Worm (Caenorhabditis elegans) whole organism, L4 larva: ENCODE results near the gene hrg-4.

Experiments used
- F10B5.3 ChIP-seq: sonication (generic microtip); optimal IDR thresholded peaks from 2 replicates; lab custom pipeline; 2016; ENCODE audit warnings: mild to moderate bottlenecking, missing genetic modification characterization, missing compliant biosample characterization
- F37D6.2 ChIP-seq: sonication (generic microtip); optimal IDR thresholded peaks from 2 replicates; lab custom pipeline; 2016; ENCODE audit warnings: mild to moderate bottlenecking, missing genetic modification characterization, missing compliant biosample characterization
- F44E2.7 ChIP-seq: fragments of 200-800 bp; sonication (Bioruptor generic); IDR thresholded peaks from 2 replicates; pipeline ENCODE4 v2.1.2; 2022; ENCODE audit warnings: missing genetic modification characterization, missing compliant biosample characterization
- T26A8.4 ChIP-seq: fragments of 200-800 bp; sonication (Bioruptor generic); IDR thresholded peaks from 2 replicates; pipeline ENCODE4 v1.3.6; 2022; ENCODE audit warnings: missing genetic modification characterization, missing compliant biosample characterization
- Y105C5A.15 ChIP-seq: fragments of 200-800 bp; sonication (Bioruptor generic); IDR thresholded peaks from 2 replicates; pipeline ENCODE4 v1.3.6; 2022; ENCODE audit warnings: missing genetic modification characterization, missing compliant biosample characterization
- Y48G9A.11 ChIP-seq: fragments of 200-800 bp; sonication (Bioruptor generic); IDR thresholded peaks from 2 replicates; pipeline ENCODE4 v1.3.6; 2022; ENCODE audit warnings: missing genetic modification reagents, missing genetic modification characterization, missing compliant biosample characterization
- Y75B8A.6 ChIP-seq: fragments of 200-800 bp; sonication (Bioruptor generic); IDR thresholded peaks from 2 replicates; pipeline ENCODE4 v1.3.6; 2022; ENCODE audit warnings: missing genetic modification reagents, missing genetic modification characterization, missing compliant biosample characterization
- ceh-20 ChIP-seq: fragments of 200-800 bp; sonication (Bioruptor generic); IDR thresholded peaks from 2 replicates; pipeline ENCODE4 v1.3.6; 2022; ENCODE audit warnings: missing genetic modification reagents, missing genetic modification characterization, missing compliant biosample characterization
- ceh-44 ChIP-seq: fragments of 200-800 bp; sonication (Bioruptor generic); IDR thresholded peaks from 2 replicates; pipeline ENCODE4 v1.3.6; 2022; ENCODE audit warnings: missing genetic modification reagents, missing genetic modification characterization, missing compliant biosample characterization
- ces-1 ChIP-seq: fragments of 150-350 bp; sonication (generic microtip); optimal IDR thresholded peaks from 4 replicates; lab custom pipeline; 2014; ENCODE audit warnings: missing biosample characterization, missing genetic modification reagents, missing genetic modification characterization
- cey-2 ChIP-seq: sonication (generic microtip); optimal IDR thresholded peaks from 3 replicates; lab custom pipeline; 2017; ENCODE audit warnings: missing genetic modification characterization, mild to moderate bottlenecking, missing compliant biosample characterization, antibody characterized with exemption, borderline replicate concordance; ENCODE audit not compliant: insufficient read depth
- daf-16 ChIP-seq, 3 experiments: sonication (generic microtip); optimal IDR thresholded peaks; 2 replicates each; lab custom pipeline; 2016 to 2017; ENCODE audit warnings: missing genetic modification characterization in 3 of 3, missing genetic modification reagents in 3 of 3, mild to moderate bottlenecking in 2 of 3, missing compliant biosample characterization in 2 of 3, missing biosample characterization in 1 of 3, moderate library complexity in 1 of 3
- daf-19 ChIP-seq: fragments of 200-800 bp; sonication (Bioruptor generic); conservative IDR thresholded peaks from 2 replicates; pipeline ENCODE4 v1.3.6; 2022; ENCODE audit warnings: missing genetic modification characterization, missing compliant biosample characterization
- daf-8 ChIP-seq: fragments of 200-800 bp; sonication (Bioruptor generic); IDR thresholded peaks from 2 replicates; pipeline ENCODE4 v1.3.6; 2022; ENCODE audit warnings: missing genetic modification characterization, missing compliant biosample characterization
- dpl-1 ChIP-seq: fragments of 150-350 bp; optimal IDR thresholded peaks from 2 replicates; lab custom pipeline; 2014; ENCODE audit warnings: missing biosample characterization, missing genetic modification reagents, missing genetic modification characterization
- duxl-1 ChIP-seq: sonication (generic microtip); optimal IDR thresholded peaks from 2 replicates; lab custom pipeline; 2016; ENCODE audit warnings: mild to moderate bottlenecking, missing genetic modification characterization, moderate library complexity, missing compliant biosample characterization; ENCODE audit not compliant: poor library complexity
- fkh-10 ChIP-seq: fragments of 150-350 bp; optimal IDR thresholded peaks from 2 replicates; lab custom pipeline; 2014; ENCODE audit warnings: missing biosample characterization, missing genetic modification reagents, missing genetic modification characterization
- hif-1 ChIP-seq, 2 experiments: sonication (generic microtip); optimal IDR thresholded peaks; 2 replicates each; lab custom pipeline; 2016 to 2017; ENCODE audit warnings: missing compliant biosample characterization in 2 of 2, missing genetic modification characterization in 2 of 2, missing genetic modification reagents in 2 of 2, missing genotype in 2 of 2, mild to moderate bottlenecking in 1 of 2
- hlh-11 ChIP-seq: fragments of 200-800 bp; sonication (Bioruptor generic); optimal IDR thresholded peaks from 2 replicates; lab custom pipeline; 2018; ENCODE audit warnings: mild to moderate bottlenecking, missing genetic modification characterization, missing compliant biosample characterization
- hmg-1.1 ChIP-seq: fragments of 200-800 bp; sonication (Bioruptor generic); IDR thresholded peaks from 2 replicates; pipeline ENCODE4 v1.3.6; 2022; ENCODE audit warnings: missing genetic modification reagents, missing genetic modification characterization, missing compliant biosample characterization
- lim-7 ChIP-seq: fragments of 200-800 bp; sonication (Bioruptor generic); IDR thresholded peaks from 2 replicates; pipeline ENCODE4 v1.3.6; 2022; ENCODE audit warnings: missing genetic modification characterization, missing compliant biosample characterization
- lin-1 ChIP-seq: fragments of 200-800 bp; sonication (Bioruptor generic); IDR thresholded peaks from 2 replicates; pipeline ENCODE4 v1.3.6; 2022; ENCODE audit warnings: missing genetic modification reagents, missing genetic modification characterization, missing compliant biosample characterization
- lin-13 ChIP-seq: fragments of 150-350 bp; optimal IDR thresholded peaks from 2 replicates; lab custom pipeline; 2014; ENCODE audit warnings: missing biosample characterization, missing genetic modification reagents, missing genetic modification characterization
- lin-39 ChIP-seq: fragments of 150-350 bp; optimal IDR thresholded peaks from 2 replicates; lab custom pipeline; 2014; ENCODE audit warnings: missing biosample characterization, missing genetic modification reagents, missing genetic modification characterization
- lsy-2 ChIP-seq, 2 experiments: fragments of 150-350 bp in 1 of 2; sonication (generic microtip) in 1 of 2; optimal IDR thresholded peaks; 2 replicates each; lab custom pipeline; 2014 to 2017; ENCODE audit warnings: missing biosample characterization in 2 of 2, missing genetic modification characterization in 2 of 2
- madf-5 ChIP-seq, 2 experiments: fragments of 200-800 bp; sonication (Bioruptor generic); IDR thresholded peaks; 2 replicates each; pipeline ENCODE4 v1.3.6; 2022; ENCODE audit warnings: missing compliant biosample characterization in 2 of 2, missing genetic modification characterization in 2 of 2
- mdt-29 ChIP-seq: fragments of 200-800 bp; sonication (Bioruptor generic); IDR thresholded peaks from 2 replicates; pipeline ENCODE4 v1.3.6; 2022; ENCODE audit warnings: missing genetic modification reagents, missing genetic modification characterization, missing compliant biosample characterization
- mes-2 ChIP-seq: sonication (generic microtip); optimal IDR thresholded peaks from 2 replicates; lab custom pipeline; 2016; ENCODE audit warnings: missing genotype, mild to moderate bottlenecking, missing genetic modification characterization, missing compliant biosample characterization; ENCODE audit not compliant: poor library complexity, severe bottlenecking
- mxl-2 ChIP-seq: fragments of 200-800 bp; sonication (Bioruptor generic); conservative IDR thresholded peaks from 2 replicates; pipeline ENCODE4 v1.3.6; 2022; ENCODE audit warnings: missing genetic modification reagents, missing genetic modification characterization, missing compliant biosample characterization
- nhr-11 ChIP-seq: fragments of 150-350 bp; optimal IDR thresholded peaks from 2 replicates; lab custom pipeline; 2014; ENCODE audit warnings: missing biosample characterization, missing genetic modification characterization
- nhr-111 ChIP-seq: fragments of 200-800 bp; sonication (Bioruptor generic); optimal IDR thresholded peaks from 2 replicates; lab custom pipeline; 2018; ENCODE audit warnings: mild to moderate bottlenecking, missing genetic modification characterization, missing compliant biosample characterization
- nhr-28 ChIP-seq: fragments of 150-350 bp; optimal IDR thresholded peaks from 2 replicates; lab custom pipeline; 2014; ENCODE audit warnings: missing biosample characterization, missing genetic modification characterization
- nhr-42 ChIP-seq: fragments of 200-800 bp; sonication (Bioruptor generic); IDR thresholded peaks from 2 replicates; pipeline ENCODE4 v1.3.6; 2022; ENCODE audit warnings: missing genetic modification characterization, missing compliant biosample characterization
- nhr-6 ChIP-seq: fragments of 150-350 bp; optimal IDR thresholded peaks from 2 replicates; lab custom pipeline; 2014; ENCODE audit warnings: missing biosample characterization, missing genetic modification characterization
- nhr-77 ChIP-seq: fragments of 150-350 bp; optimal IDR thresholded peaks from 2 replicates; lab custom pipeline; 2014; ENCODE audit warnings: missing biosample characterization, missing genetic modification characterization
- pha-4 ChIP-seq, 2 experiments: fragments of 150-350 bp in 1 of 2; fragments of 200-800 bp in 1 of 2; sonication (Bioruptor generic) in 1 of 2; IDR thresholded peaks in 1 of 2; optimal IDR thresholded peaks in 1 of 2; 2 replicates each; pipeline versions ENCODE4 v1.3.6 to Lab custom; 2014 to 2022; ENCODE audit warnings: missing genetic modification characterization in 2 of 2, missing genetic modification reagents in 2 of 2, missing biosample characterization in 1 of 2, missing compliant biosample characterization in 1 of 2
- pqm-1 ChIP-seq: sonication (generic microtip); optimal IDR thresholded peaks from 2 replicates; lab custom pipeline; 2017; ENCODE audit warnings: missing biosample characterization, missing genetic modification characterization
- rbr-2 ChIP-seq: sonication (generic microtip); optimal IDR thresholded peaks from 2 replicates; lab custom pipeline; 2016; ENCODE audit warnings: missing genotype, missing genetic modification characterization, missing compliant biosample characterization
- saeg-2 ChIP-seq: fragments of 200-800 bp; sonication (Bioruptor generic); IDR thresholded peaks from 2 replicates; pipeline ENCODE4 v1.3.6; 2022; ENCODE audit warnings: missing genetic modification reagents, missing genetic modification characterization, missing compliant biosample characterization
- spr-3 ChIP-seq: fragments of 200-800 bp; sonication (Bioruptor generic); optimal IDR thresholded peaks from 2 replicates; lab custom pipeline; 2018; ENCODE audit warnings: mild to moderate bottlenecking, missing genetic modification characterization, missing compliant biosample characterization
- tra-1 ChIP-seq: fragments of 200-800 bp; sonication (Bioruptor generic); IDR thresholded peaks from 2 replicates; pipeline ENCODE4 v1.3.6; 2022; ENCODE audit warnings: missing genetic modification reagents, missing genetic modification characterization, missing compliant biosample characterization
- unc-130 ChIP-seq: sonication (generic microtip); optimal IDR thresholded peaks from 2 replicates; lab custom pipeline; 2016; ENCODE audit warnings: missing genetic modification reagents, missing genetic modification characterization, missing compliant biosample characterization
- vab-7 ChIP-seq: fragments of 200-800 bp; sonication (Bioruptor generic); IDR thresholded peaks from 2 replicates; pipeline ENCODE4 v1.3.6; 2022; ENCODE audit warnings: missing genetic modification reagents, missing genetic modification characterization, missing compliant biosample characterization
- zag-1 ChIP-seq: fragments of 150-350 bp; optimal IDR thresholded peaks from 2 replicates; lab custom pipeline; 2014; ENCODE audit warnings: missing biosample characterization, missing genetic modification characterization
- zfp-2 ChIP-seq: sonication (generic microtip); optimal IDR thresholded peaks from 2 replicates; lab custom pipeline; 2016; ENCODE audit warnings: mild to moderate bottlenecking, missing genetic modification characterization, missing compliant biosample characterization
- ztf-11 ChIP-seq: fragments of 150-350 bp; optimal IDR thresholded peaks from 2 replicates; lab custom pipeline; 2014; ENCODE audit warnings: missing biosample characterization, missing genetic modification characterization
- ztf-7 ChIP-seq: fragments of 150-350 bp; optimal IDR thresholded peaks from 2 replicates; lab custom pipeline; 2014; ENCODE audit warnings: missing biosample characterization, missing genetic modification characterization

The hrg-4 gene

DNA sequence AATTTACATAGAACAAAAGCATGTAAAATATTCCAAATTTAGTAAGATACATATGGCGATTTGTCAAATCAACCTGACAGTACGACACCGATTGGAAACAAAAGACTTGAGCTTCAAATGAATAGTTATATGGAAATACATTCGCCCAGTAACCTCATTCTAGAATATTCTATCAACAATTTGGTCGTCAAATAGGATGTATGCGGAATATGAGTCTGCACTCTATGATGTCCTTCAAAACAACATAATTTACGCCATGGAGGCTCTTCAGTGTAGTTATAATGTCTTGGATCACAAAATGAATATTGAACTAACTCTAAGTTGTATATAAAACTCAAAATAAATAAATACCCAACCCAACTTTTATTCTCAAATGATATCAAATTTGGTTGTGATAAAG is 4.1 kb downstream of the hrg-4 start:
- no peak for TF ChIP-seq ces-1 (GFP tag; lab: Kevin White, UChicago)
- TF ChIP-seq pha-4 (GFP tag; IDR thresholded peaks at IDR 0.05; lab: Robert Waterston, UW), result no peak
- TF ChIP-seq pha-4 (tag; optimal IDR thresholded peaks at IDR 0.05; lab: Kevin White, UChicago), result peak; percentile 10
- TF ChIP-seq F44E2.7 (GFP tag; lab: Robert Waterston, UW), result no peak
- no peak for TF ChIP-seq lin-39 (tag; lab: Kevin White, UChicago)
- TF ChIP-seq duxl-1 (tag; lab: Kevin White, UChicago), result no peak
- TF ChIP-seq lsy-2 (tag; optimal IDR thresholded peaks at IDR 0.05; lab: Kevin White, UChicago), result peak in 1 of 2 experiments; percentile 45
- TF ChIP-seq tra-1 (GFP tag; lab: Robert Waterston, UW), result peak; percentile 29; the same call in 1 of the 2 replicates
- TF ChIP-seq ceh-20 (GFP tag; lab: Robert Waterston, UW), result peak; percentile 7; the same call in 1 of the 2 replicates
- TF ChIP-seq spr-3 (GFP tag; lab: Kevin White, UChicago), result no peak
- TF ChIP-seq ceh-44 (GFP tag; lab: Robert Waterston, UW), result no peak
- TF ChIP-seq mdt-29 (GFP tag; lab: Robert Waterston, UW), result no peak
- TF ChIP-seq hif-1 (tag; optimal IDR thresholded peaks at IDR 0.05; lab: Kevin White, UChicago), result no peak
- peak; percentile 8; the same call in 1 of the 2 replicates for TF ChIP-seq nhr-42 (GFP tag; lab: Robert Waterston, UW)
- no peak for TF ChIP-seq daf-19
- no peak for TF ChIP-seq vab-7 (GFP tag; lab: Robert Waterston, UW)
- TF ChIP-seq fkh-10 (GFP tag; lab: Kevin White, UChicago), result peak; percentile 32
- TF ChIP-seq hmg-1.1 (GFP tag; lab: Robert Waterston, UW), result peak; percentile 14; the same call in 1 of the 2 replicates
- TF ChIP-seq hlh-11 (tag; lab: Kevin White, UChicago), result peak; percentile 19
- no peak for TF ChIP-seq ztf-7 (tag; lab: Kevin White, UChicago)
- TF ChIP-seq nhr-11, result peak; percentile 34
- peak; percentile 18 for TF ChIP-seq nhr-28 (tag; lab: Kevin White, UChicago)
- no peak for TF ChIP-seq F37D6.2 (tag; lab: Kevin White, UChicago)
- no peak for TF ChIP-seq Y105C5A.15 (GFP tag; lab: Robert Waterston, UW)
- no peak for TF ChIP-seq daf-16 (GFP tag; optimal IDR thresholded peaks at IDR 0.05; lab: Kevin White, UChicago)
- TF ChIP-seq daf-16 (tag; optimal IDR thresholded peaks at IDR 0.05; lab: Kevin White, UChicago), result peak; percentile 20
- no peak for TF ChIP-seq lin-13 (GFP tag; lab: Kevin White, UChicago)
- TF ChIP-seq mes-2 (tag; lab: Kevin White, UChicago), result peak; percentile 15
- no peak for TF ChIP-seq Y75B8A.6
- no peak for TF ChIP-seq rbr-2
- TF ChIP-seq lim-7, result peak; percentile 52; the same call in 1 of the 2 replicates
- no peak for TF ChIP-seq madf-5 (GFP tag; IDR thresholded peaks at IDR 0.05; lab: Robert Waterston, UW)
- TF ChIP-seq nhr-6 (tag; lab: Kevin White, UChicago), result no peak
- TF ChIP-seq T26A8.4 (GFP tag; lab: Robert Waterston, UW), result peak; percentile 12; the same call in 1 of the 2 replicates
- peak; percentile 23 for TF ChIP-seq dpl-1 (GFP tag; lab: Kevin White, UChicago)
- no peak for TF ChIP-seq ztf-11 (tag; lab: Kevin White, UChicago)
- TF ChIP-seq nhr-111, result peak; percentile 19
- TF ChIP-seq, all 104 proteins: peak for 16

DNA sequence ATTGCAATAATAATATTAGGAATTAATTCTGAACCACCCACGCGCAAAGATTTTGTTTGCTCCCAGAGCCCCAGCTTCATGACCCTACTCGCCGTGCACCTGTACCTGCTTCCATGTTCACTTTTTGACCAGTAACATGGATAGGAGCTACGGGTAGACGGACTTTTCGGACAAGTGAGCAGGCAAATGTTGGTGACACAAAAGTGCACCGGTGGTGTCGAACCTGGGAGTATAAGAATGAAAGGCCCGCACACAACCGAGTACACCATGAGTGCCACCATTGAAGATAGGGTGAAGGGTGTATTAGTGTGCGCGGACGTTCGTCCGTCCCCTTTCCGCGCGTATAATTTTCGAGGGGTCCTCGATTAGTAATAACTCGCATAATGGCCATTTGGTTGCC is 4.9 kb downstream of the hrg-4 start:
- TF ChIP-seq lin-1 (GFP tag; lab: Robert Waterston, UW) (peak; percentile 78), saeg-2 (no peak), lim-7 (peak; percentile 96), daf-8 (GFP tag; lab: Robert Waterston, UW) (no peak), lin-39 (tag; lab: Kevin White, UChicago) (no peak), ceh-20 (GFP tag; lab: Robert Waterston, UW) (peak; percentile 71), mes-2 (tag; lab: Kevin White, UChicago) (peak; percentile 79), nhr-42 (GFP tag; lab: Robert Waterston, UW) (peak; percentile 50; the same call in 1 of the 2 replicates), cey-2 (tag; lab: Kevin White, UChicago) (no peak), Y48G9A.11 (GFP tag; lab: Robert Waterston, UW) (peak; percentile 76), F10B5.3 (peak; percentile 35), zfp-2 (tag; lab: Kevin White, UChicago) (peak; percentile 42), pqm-1 (tag; lab: Kevin White, UChicago) (no peak), zag-1 (tag; lab: Kevin White, UChicago) (no peak), nhr-77 (no peak), hif-1 (tag; optimal IDR thresholded peaks at IDR 0.05; lab: Kevin White, UChicago) (peak in 1 of 2 experiments; percentile 54), pha-4 (GFP tag; IDR thresholded peaks at IDR 0.05; lab: Robert Waterston, UW) (peak; percentile 77), pha-4 (tag; optimal IDR thresholded peaks at IDR 0.05; lab: Kevin White, UChicago) (no peak), mxl-2 (GFP tag; lab: Robert Waterston, UW) (0 out of 2 replicates have a peak, but pooled peaks have one; percentile 23), nhr-6 (tag; lab: Kevin White, UChicago) (peak; percentile 10), unc-130 (GFP tag; lab: Kevin White, UChicago) (peak; percentile 75), nhr-11 (no peak)
